Fruit fly (Drosophila melanogaster): ENCODE data around the gene CG42399.
A peak's percentile ranks its signal among the peaks of the same experiment; 100 is the strongest.

The CG42399 gene

dm6 chr2L:109098-109799 lies 43.9 kb downstream of the CG42399 start:
- TF ChIP-seq CG4496 (GFP tag; IDR thresholded peaks at IDR 0.05) (no peak), Pif1B (GFP tag; optimal IDR thresholded peaks at IDR 0.05) (no peak), gl (tag; optimal IDR thresholded peaks at IDR 0.05) (no peak), Pif1A (GFP tag; optimal IDR thresholded peaks at IDR 0.05) (no peak), EcR (GFP tag; optimal IDR thresholded peaks at IDR 0.05) (peak; percentile 32), CG10348 (GFP tag; IDR thresholded peaks at IDR 0.05) (no peak), CG8301 (tag; optimal IDR thresholded peaks at IDR 0.05) (no peak)

dm6 chr2L:107476-108436 lies 45.3 kb downstream of the CG42399 start:
- TF ChIP-seq EcR (GFP tag; optimal IDR thresholded peaks at IDR 0.05) (peak; percentile 23), CG4496 (GFP tag; IDR thresholded peaks at IDR 0.05) (no peak), gl (tag; optimal IDR thresholded peaks at IDR 0.05) (peak; percentile 21)

DNA sequence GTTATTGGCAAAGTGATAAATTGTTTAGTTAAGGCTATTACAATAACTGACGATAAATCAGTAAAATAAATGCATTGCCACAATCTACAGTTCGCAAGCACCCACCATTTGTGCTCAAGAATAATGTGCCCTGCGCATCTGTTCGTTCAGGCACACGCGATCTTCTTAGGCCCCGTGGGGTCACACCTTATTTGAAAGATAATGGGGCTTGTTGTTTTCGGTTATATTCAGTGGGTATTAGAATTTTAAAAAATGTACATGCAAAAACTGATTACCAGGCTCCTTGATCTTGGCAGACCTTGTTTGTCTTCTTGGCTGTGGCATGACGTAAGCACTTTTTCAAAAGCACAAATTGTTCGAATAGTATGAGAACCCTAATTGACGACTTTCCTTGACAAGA lies 46.1 kb downstream of the CG42399 start:
- no peak for TF ChIP-seq fd96Ca (GFP tag; IDR thresholded peaks at IDR 0.05)

DNA sequence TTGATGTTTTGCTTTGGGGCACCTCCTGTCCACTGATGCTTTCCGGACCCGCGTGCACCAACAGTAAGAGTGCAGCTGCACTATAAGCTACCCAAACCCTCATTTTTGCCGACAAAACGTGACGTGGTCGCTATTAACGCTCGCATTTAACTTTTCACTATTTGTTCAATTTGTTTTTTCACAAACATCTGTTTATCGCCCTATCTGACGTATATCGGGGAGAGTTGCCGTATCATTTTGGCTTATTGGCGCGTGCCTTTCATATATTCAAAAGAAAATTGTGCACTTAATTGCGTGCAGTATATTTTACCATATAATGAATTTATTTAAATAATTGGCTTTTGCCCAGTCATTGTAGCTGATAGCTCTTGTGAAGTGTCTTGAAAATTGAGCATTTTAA lies 46.6 kb downstream of the CG42399 start, which contains the start of the genes Nhe1 and Sam-S:
Gene Nhe1 (minus strand): TSS at position 193 of the 400 bp plus-strand sequence.
Gene Sam-S (plus strand): TSS at position 364 of the 400 bp plus-strand sequence.
- no peak for TF ChIP-seq Ets98B (GFP tag; IDR thresholded peaks at IDR 0.05)
- TF ChIP-seq CG34367 (tag; optimal IDR thresholded peaks at IDR 0.05): no peak
- no peak for TF ChIP-seq Pif1B (GFP tag; optimal IDR thresholded peaks at IDR 0.05)
- TF ChIP-seq CG14655 (GFP tag; optimal IDR thresholded peaks at IDR 0.05): no peak
- TF ChIP-seq fd96Ca (GFP tag; IDR thresholded peaks at IDR 0.05): no peak
- TF ChIP-seq D1 (tag; optimal IDR thresholded peaks at IDR 0.05): no peak
- no peak for TF ChIP-seq CG10348 (GFP tag; IDR thresholded peaks at IDR 0.05)

DNA sequence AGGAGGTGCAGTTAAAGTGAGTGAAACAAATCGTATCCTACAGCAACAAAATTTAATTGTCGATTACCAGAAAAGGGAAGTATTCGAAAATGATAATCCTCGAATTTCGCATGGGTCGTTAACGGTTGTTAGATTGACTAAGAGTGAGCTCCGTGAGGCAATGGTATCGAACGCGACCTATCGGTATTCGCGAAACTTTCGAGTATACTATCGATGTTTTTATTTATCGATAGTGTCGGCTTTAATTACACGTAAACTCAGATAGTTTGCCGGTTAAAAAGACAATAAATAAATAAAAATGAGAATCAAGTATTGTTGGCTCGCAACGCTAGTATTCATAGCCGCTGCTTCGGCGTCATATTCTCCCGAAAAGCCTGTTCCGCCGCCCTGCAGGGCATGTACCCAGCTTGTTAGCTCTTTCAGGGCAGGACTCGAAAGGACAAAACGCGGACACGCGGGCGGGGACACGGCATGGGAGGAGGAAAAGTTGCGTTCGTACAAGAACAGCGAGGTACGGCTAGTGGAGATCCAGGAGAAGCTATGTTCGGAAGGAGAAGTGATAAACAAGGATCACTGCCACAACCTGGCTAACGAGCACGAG lies 50.8 kb downstream of the CG42399 start, which contains the start of gene Creld:
Gene Creld (plus strand): TSS at position 220 of the 601 bp plus-strand sequence.
- TF ChIP-seq rn (GFP tag; IDR thresholded peaks at IDR 0.05): no peak
- no peak for TF ChIP-seq Pif1B (GFP tag; optimal IDR thresholded peaks at IDR 0.05)
- no peak for TF ChIP-seq fd96Ca (GFP tag; IDR thresholded peaks at IDR 0.05)
- no peak for TF ChIP-seq CG15710 (tag; optimal IDR thresholded peaks at IDR 0.05)
- TF ChIP-seq D1 (tag; optimal IDR thresholded peaks at IDR 0.05): no peak
- TF ChIP-seq CG8301 (tag; optimal IDR thresholded peaks at IDR 0.05): no peak
- TF ChIP-seq CG34367 (tag; optimal IDR thresholded peaks at IDR 0.05): no peak
- no peak for TF ChIP-seq CG13204 (GFP tag; optimal IDR thresholded peaks at IDR 0.05)
- no peak for TF ChIP-seq CG17806 (tag; optimal IDR thresholded peaks at IDR 0.05)
- no peak for TF ChIP-seq CG8159 (tag; optimal IDR thresholded peaks at IDR 0.05)

DNA sequence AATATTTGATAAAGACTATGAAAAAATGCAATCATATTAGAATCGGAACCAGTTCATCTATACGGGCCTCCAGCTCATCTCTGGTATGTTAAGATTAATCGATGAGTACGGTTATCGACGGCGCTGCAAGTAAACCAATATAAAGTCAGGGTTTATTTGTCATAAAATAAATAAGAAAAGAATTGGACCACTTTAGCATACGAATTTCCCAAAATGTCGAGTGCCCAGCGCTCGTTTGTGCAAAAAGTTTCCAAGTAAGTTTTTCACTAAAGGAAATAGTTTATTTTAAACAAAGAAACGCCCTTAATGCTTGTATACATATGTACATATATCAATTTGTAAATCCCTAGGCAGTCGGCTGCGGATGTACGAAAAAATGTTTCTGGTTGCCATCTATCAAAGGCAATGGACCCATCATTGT lies 58.5 kb downstream of the CG42399 start, which contains the start of gene Zir:
Gene Zir (plus strand): TSS at position 101 of the 421 bp plus-strand sequence.
- TF ChIP-seq CG12605 (GFP tag; IDR thresholded peaks at IDR 0.05) (no peak), CG34367 (tag; optimal IDR thresholded peaks at IDR 0.05) (no peak), Ets98B (GFP tag; IDR thresholded peaks at IDR 0.05) (no peak), CG32121 (GFP tag; IDR thresholded peaks at IDR 0.05) (no peak), Pif1A (GFP tag; optimal IDR thresholded peaks at IDR 0.05) (no peak), CG13204 (GFP tag; optimal IDR thresholded peaks at IDR 0.05) (no peak), CG10348 (GFP tag; IDR thresholded peaks at IDR 0.05) (no peak), CG14655 (GFP tag; optimal IDR thresholded peaks at IDR 0.05) (no peak), D1 (tag; optimal IDR thresholded peaks at IDR 0.05) (no peak), CG8159 (tag; optimal IDR thresholded peaks at IDR 0.05) (no peak), CG4496 (GFP tag; IDR thresholded peaks at IDR 0.05) (no peak), fd96Ca (GFP tag; IDR thresholded peaks at IDR 0.05) (no peak), Snoo (tag; optimal IDR thresholded peaks at IDR 0.05) (no peak)
